Fruit fly (Drosophila melanogaster) whole organism, adult: ENCODE data around the gene hng2.

ENCODE experiments used
- CG11617 ChIP-seq: fragments of 200-800 bp; sonication (Bioruptor generic); optimal IDR thresholded peaks from 2 replicates; lab custom pipeline; 2017; ENCODE audit warnings: mild to moderate bottlenecking, missing biosample characterization, missing genetic modification reagents, missing genetic modification characterization
- CG12768 ChIP-seq: fragments of 200-800 bp; sonication (Bioruptor generic); optimal IDR thresholded peaks from 2 replicates; lab custom pipeline; 2017; ENCODE audit warnings: missing biosample characterization, missing genetic modification characterization, mild to moderate bottlenecking, moderate library complexity, missing genetic modification reagents
- CG5204 ChIP-seq: fragments of 200-800 bp; sonication (Bioruptor generic); optimal IDR thresholded peaks from 2 replicates; lab custom pipeline; 2016; ENCODE audit warnings: missing biosample characterization, missing genetic modification characterization
- CG7045 ChIP-seq: fragments of 200-800 bp; sonication (Bioruptor generic); optimal IDR thresholded peaks from 2 replicates; lab custom pipeline; 2017; ENCODE audit warnings: missing biosample characterization, mild to moderate bottlenecking, missing genetic modification characterization
- CG7101 ChIP-seq: fragments of 200-800 bp; sonication (Bioruptor generic); optimal IDR thresholded peaks from 2 replicates; lab custom pipeline; 2018; ENCODE audit warnings: missing biosample characterization, mild to moderate bottlenecking, missing genetic modification characterization, moderate library complexity
- Clk ChIP-seq: fragments of 200-800 bp; sonication (Bioruptor generic); optimal IDR thresholded peaks from 2 replicates; lab custom pipeline; 2017; ENCODE audit warnings: missing biosample characterization, missing genetic modification characterization
- bab1 ChIP-seq: fragments of 200-800 bp; sonication (Bioruptor generic); optimal IDR thresholded peaks from 3 replicates; lab custom pipeline; 2019; ENCODE audit warnings: missing biosample characterization, mild to moderate bottlenecking, missing genetic modification characterization, moderate library complexity
- kay ChIP-seq: fragments of 200-800 bp; sonication (Bioruptor generic); peaks from one replicate; lab custom pipeline; 2016; ENCODE audit warnings: missing biosample characterization, missing genetic modification characterization, borderline replicate concordance

DNA sequence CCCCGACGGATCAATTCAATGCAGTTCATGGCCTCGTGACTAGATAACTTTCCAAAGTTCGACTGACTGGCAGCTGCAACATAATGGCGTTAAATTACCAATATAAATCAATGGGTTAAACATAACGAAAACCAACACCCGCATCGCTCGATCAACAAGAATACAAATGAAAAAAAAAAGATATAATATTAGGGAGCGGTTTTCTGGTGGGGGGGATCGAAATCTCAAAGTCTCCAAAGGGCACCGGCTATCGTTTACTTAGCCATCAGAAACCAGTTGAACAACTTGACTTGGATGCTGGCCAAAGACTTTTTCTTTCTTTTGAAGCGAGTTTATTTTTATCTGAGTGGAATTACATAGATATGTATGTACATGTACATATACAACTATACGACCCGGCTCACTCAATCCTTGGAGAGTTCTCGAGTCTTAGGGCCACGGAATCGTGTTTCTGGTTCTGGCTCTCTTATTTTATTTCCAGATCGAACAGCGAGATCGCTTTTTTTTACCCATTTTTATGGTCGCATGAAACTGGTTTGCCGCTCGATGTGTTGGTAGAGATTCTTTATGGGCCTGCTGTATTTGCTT is 48.6 kb downstream of the hng2 start:
- TF ChIP-seq CG12768 (GFP tag; lab: Kevin White, UChicago) (no peak), Clk (GFP tag; lab: Kevin White, UChicago) (no peak), kay (GFP tag; lab: Kevin White, UChicago) (no peak), CG7045 (no peak), CG7101 (tag; lab: Kevin White, UChicago) (no peak), CG11617 (GFP tag; lab: Kevin White, UChicago) (no peak), CG5204 (GFP tag; lab: Kevin White, UChicago) (no peak), bab1 (GFP tag; lab: Kevin White, UChicago) (no peak)
